Worm (Caenorhabditis elegans) whole organism, L4 larva: ENCODE measurements around the gene srh-218.
A peak's percentile ranks its signal among the peaks of the same experiment; 100 is the strongest.

ENCODE experiments used
- F44E2.7 ChIP-seq: fragments of 200-800 bp; sonication (Bioruptor generic); IDR thresholded peaks from 2 replicates; pipeline ENCODE4 v2.1.2; 2022; ENCODE audit warnings: missing genetic modification characterization, missing compliant biosample characterization
- T20F7.1 ChIP-seq: fragments of 200-800 bp; sonication (Bioruptor generic); optimal IDR thresholded peaks from 2 replicates; lab custom pipeline; 2018; ENCODE audit warnings: mild to moderate bottlenecking, missing genetic modification characterization, missing compliant biosample characterization
- T26A8.4 ChIP-seq: fragments of 200-800 bp; sonication (Bioruptor generic); IDR thresholded peaks from 2 replicates; pipeline ENCODE4 v1.3.6; 2022; ENCODE audit warnings: missing genetic modification characterization, missing compliant biosample characterization
- Y5F2A.4 ChIP-seq: fragments of 200-800 bp; sonication (Bioruptor generic); optimal IDR thresholded peaks from 2 replicates; lab custom pipeline; 2018; ENCODE audit warnings: mild to moderate bottlenecking, missing genetic modification characterization, missing compliant biosample characterization
- aly-2 ChIP-seq: sonication (generic microtip); optimal IDR thresholded peaks from 2 replicates; lab custom pipeline; 2018; ENCODE audit warnings: missing biosample characterization, missing genetic modification characterization
- arid-1 ChIP-seq: fragments of 200-800 bp; sonication (Bioruptor generic); conservative IDR thresholded peaks from 2 replicates; pipeline ENCODE4 v1.3.6; 2022; ENCODE audit warnings: missing genetic modification reagents, missing genetic modification characterization, missing compliant biosample characterization
- attf-4 ChIP-seq: sonication (generic microtip); optimal IDR thresholded peaks from 3 replicates; lab custom pipeline; 2017; ENCODE audit warnings: missing biosample characterization, missing genetic modification characterization
- ceh-32 ChIP-seq: sonication (generic microtip); optimal IDR thresholded peaks from 2 replicates; lab custom pipeline; 2016; ENCODE audit warnings: mild to moderate bottlenecking, missing genetic modification characterization, missing compliant biosample characterization; ENCODE audit not compliant: poor library complexity
- ceh-44 ChIP-seq: fragments of 200-800 bp; sonication (Bioruptor generic); IDR thresholded peaks from 2 replicates; pipeline ENCODE4 v1.3.6; 2022; ENCODE audit warnings: missing genetic modification reagents, missing genetic modification characterization, missing compliant biosample characterization
- ceh-62 ChIP-seq: sonication (generic microtip); optimal IDR thresholded peaks from 2 replicates; lab custom pipeline; 2017; ENCODE audit warnings: missing biosample characterization, missing genetic modification characterization
- cey-2 ChIP-seq: sonication (generic microtip); optimal IDR thresholded peaks from 3 replicates; lab custom pipeline; 2017; ENCODE audit warnings: missing genetic modification characterization, mild to moderate bottlenecking, missing compliant biosample characterization, antibody characterized with exemption, borderline replicate concordance; ENCODE audit not compliant: insufficient read depth
- dmd-9 ChIP-seq: fragments of 200-800 bp; sonication (Bioruptor generic); IDR thresholded peaks from 2 replicates; pipeline ENCODE4 v1.3.6; 2022; ENCODE audit warnings: missing genetic modification reagents, missing genetic modification characterization, missing compliant biosample characterization
- dve-1 ChIP-seq: sonication (generic microtip); optimal IDR thresholded peaks from 2 replicates; lab custom pipeline; 2017; ENCODE audit warnings: antibody characterized with exemption, mild to moderate bottlenecking, missing genetic modification characterization, missing compliant biosample characterization; ENCODE audit not compliant: insufficient read depth
- gei-8 ChIP-seq: fragments of 200-800 bp; sonication (Bioruptor generic); optimal IDR thresholded peaks from 2 replicates; lab custom pipeline; 2018; ENCODE audit warnings: mild to moderate bottlenecking, missing genetic modification characterization, missing compliant biosample characterization
- lin-1 ChIP-seq: fragments of 200-800 bp; sonication (Bioruptor generic); IDR thresholded peaks from 2 replicates; pipeline ENCODE4 v1.3.6; 2022; ENCODE audit warnings: missing genetic modification reagents, missing genetic modification characterization, missing compliant biosample characterization
- lin-13 ChIP-seq: fragments of 150-350 bp; optimal IDR thresholded peaks from 2 replicates; lab custom pipeline; 2014; ENCODE audit warnings: missing biosample characterization, missing genetic modification reagents, missing genetic modification characterization
- lin-15B ChIP-seq: fragments of 150-350 bp; sonication (generic microtip); optimal IDR thresholded peaks from 3 replicates; lab custom pipeline; 2014; ENCODE audit warnings: missing biosample characterization, missing genetic modification characterization
- lsy-2 ChIP-seq, 2 experiments: fragments of 150-350 bp in 1 of 2; sonication (generic microtip) in 1 of 2; optimal IDR thresholded peaks; 2 replicates each; lab custom pipeline; 2014 to 2017; ENCODE audit warnings: missing biosample characterization in 2 of 2, missing genetic modification characterization in 2 of 2
- madf-5 ChIP-seq, 2 experiments: fragments of 200-800 bp; sonication (Bioruptor generic); IDR thresholded peaks; 2 replicates each; pipeline ENCODE4 v1.3.6; 2022; ENCODE audit warnings: missing compliant biosample characterization in 2 of 2, missing genetic modification characterization in 2 of 2
- madf-9 ChIP-seq: fragments of 200-800 bp; sonication (Bioruptor generic); conservative IDR thresholded peaks from 2 replicates; pipeline ENCODE4 v1.3.6; 2022; ENCODE audit warnings: missing genetic modification reagents, missing genetic modification characterization, missing compliant biosample characterization
- mdt-29 ChIP-seq: fragments of 200-800 bp; sonication (Bioruptor generic); IDR thresholded peaks from 2 replicates; pipeline ENCODE4 v1.3.6; 2022; ENCODE audit warnings: missing genetic modification reagents, missing genetic modification characterization, missing compliant biosample characterization
- mep-1 ChIP-seq: fragments of 150-350 bp; sonication (generic microtip); optimal IDR thresholded peaks from 3 replicates; lab custom pipeline; 2014; ENCODE audit warnings: missing biosample characterization, missing genetic modification characterization
- mes-2 ChIP-seq: sonication (generic microtip); optimal IDR thresholded peaks from 2 replicates; lab custom pipeline; 2016; ENCODE audit warnings: missing genotype, mild to moderate bottlenecking, missing genetic modification characterization, missing compliant biosample characterization; ENCODE audit not compliant: poor library complexity, severe bottlenecking
- mxl-2 ChIP-seq: fragments of 200-800 bp; sonication (Bioruptor generic); conservative IDR thresholded peaks from 2 replicates; pipeline ENCODE4 v1.3.6; 2022; ENCODE audit warnings: missing genetic modification reagents, missing genetic modification characterization, missing compliant biosample characterization
- nhr-102 ChIP-seq: sonication (generic microtip); optimal IDR thresholded peaks from 2 replicates; lab custom pipeline; 2016; ENCODE audit warnings: mild to moderate bottlenecking, missing genetic modification characterization, moderate library complexity, missing compliant biosample characterization
- nhr-237 ChIP-seq: sonication (generic microtip); optimal IDR thresholded peaks from 2 replicates; lab custom pipeline; 2017; ENCODE audit warnings: missing biosample characterization, missing genetic modification characterization
- nhr-25 ChIP-seq: sonication (generic microtip); optimal IDR thresholded peaks from 2 replicates; lab custom pipeline; 2017; ENCODE audit warnings: missing genetic modification characterization, mild to moderate bottlenecking, missing compliant biosample characterization, antibody characterized with exemption, moderate library complexity, borderline replicate concordance; ENCODE audit not compliant: insufficient read depth
- nhr-28 ChIP-seq: fragments of 150-350 bp; optimal IDR thresholded peaks from 2 replicates; lab custom pipeline; 2014; ENCODE audit warnings: missing biosample characterization, missing genetic modification characterization
- nhr-41 ChIP-seq: fragments of 200-800 bp; sonication (Bioruptor generic); IDR thresholded peaks from 2 replicates; pipeline ENCODE4 v1.3.6; 2022; ENCODE audit warnings: missing genetic modification reagents, missing genetic modification characterization, missing compliant biosample characterization
- nhr-6 ChIP-seq: fragments of 150-350 bp; optimal IDR thresholded peaks from 2 replicates; lab custom pipeline; 2014; ENCODE audit warnings: missing biosample characterization, missing genetic modification characterization
- nhr-76 ChIP-seq: fragments of 150-350 bp; optimal IDR thresholded peaks from 2 replicates; lab custom pipeline; 2014; ENCODE audit warnings: missing biosample characterization, missing genetic modification characterization
- nhr-77 ChIP-seq: fragments of 150-350 bp; optimal IDR thresholded peaks from 2 replicates; lab custom pipeline; 2014; ENCODE audit warnings: missing biosample characterization, missing genetic modification characterization
- pha-4 ChIP-seq, 2 experiments: fragments of 150-350 bp in 1 of 2; fragments of 200-800 bp in 1 of 2; sonication (Bioruptor generic) in 1 of 2; IDR thresholded peaks in 1 of 2; optimal IDR thresholded peaks in 1 of 2; 2 replicates each; pipeline versions ENCODE4 v1.3.6 to Lab custom; 2014 to 2022; ENCODE audit warnings: missing genetic modification characterization in 2 of 2, missing genetic modification reagents in 2 of 2, missing biosample characterization in 1 of 2, missing compliant biosample characterization in 1 of 2
- php-3 ChIP-seq: fragments of 200-800 bp; sonication (Bioruptor generic); IDR thresholded peaks from 2 replicates; pipeline ENCODE4 v1.3.6; 2022; ENCODE audit warnings: missing genetic modification reagents, missing genetic modification characterization, missing compliant biosample characterization
- pqm-1 ChIP-seq: sonication (generic microtip); optimal IDR thresholded peaks from 2 replicates; lab custom pipeline; 2017; ENCODE audit warnings: missing biosample characterization, missing genetic modification characterization
- spr-1 ChIP-seq: sonication (generic microtip); optimal IDR thresholded peaks from 2 replicates; lab custom pipeline; 2016; ENCODE audit warnings: mild to moderate bottlenecking, missing genetic modification characterization, missing compliant biosample characterization
- spr-3 ChIP-seq: fragments of 200-800 bp; sonication (Bioruptor generic); optimal IDR thresholded peaks from 2 replicates; lab custom pipeline; 2018; ENCODE audit warnings: mild to moderate bottlenecking, missing genetic modification characterization, missing compliant biosample characterization
- tag-97 ChIP-seq: fragments of 200-800 bp; sonication (Bioruptor generic); IDR thresholded peaks from 2 replicates; pipeline ENCODE4 v1.3.6; 2022; ENCODE audit warnings: missing genetic modification characterization, missing compliant biosample characterization
- unc-62 ChIP-seq, 3 experiments: fragments of 150-350 bp in 1 of 3; sonication (generic microtip); optimal IDR thresholded peaks in 2 of 3; peaks in 1 of 3; 1 replicate in 1 of 3; 2 replicates in 2 of 3; lab custom pipeline; 2014 to 2017; ENCODE audit warnings: missing biosample characterization in 3 of 3, missing genetic modification characterization in 3 of 3, missing genetic modification reagents in 3 of 3, missing genotype in 1 of 3
- vab-7 ChIP-seq: fragments of 200-800 bp; sonication (Bioruptor generic); IDR thresholded peaks from 2 replicates; pipeline ENCODE4 v1.3.6; 2022; ENCODE audit warnings: missing genetic modification reagents, missing genetic modification characterization, missing compliant biosample characterization
- zag-1 ChIP-seq: fragments of 150-350 bp; optimal IDR thresholded peaks from 2 replicates; lab custom pipeline; 2014; ENCODE audit warnings: missing biosample characterization, missing genetic modification characterization
- zfp-2 ChIP-seq: sonication (generic microtip); optimal IDR thresholded peaks from 2 replicates; lab custom pipeline; 2016; ENCODE audit warnings: mild to moderate bottlenecking, missing genetic modification characterization, missing compliant biosample characterization
- zfp-3 ChIP-seq: fragments of 200-800 bp; sonication (Bioruptor generic); conservative IDR thresholded peaks from 2 replicates; pipeline ENCODE4 v1.3.6; 2022; ENCODE audit warnings: missing genetic modification reagents, missing genetic modification characterization, missing compliant biosample characterization
- ztf-7 ChIP-seq: fragments of 150-350 bp; optimal IDR thresholded peaks from 2 replicates; lab custom pipeline; 2014; ENCODE audit warnings: missing biosample characterization, missing genetic modification characterization

srh-218 gene

DNA sequence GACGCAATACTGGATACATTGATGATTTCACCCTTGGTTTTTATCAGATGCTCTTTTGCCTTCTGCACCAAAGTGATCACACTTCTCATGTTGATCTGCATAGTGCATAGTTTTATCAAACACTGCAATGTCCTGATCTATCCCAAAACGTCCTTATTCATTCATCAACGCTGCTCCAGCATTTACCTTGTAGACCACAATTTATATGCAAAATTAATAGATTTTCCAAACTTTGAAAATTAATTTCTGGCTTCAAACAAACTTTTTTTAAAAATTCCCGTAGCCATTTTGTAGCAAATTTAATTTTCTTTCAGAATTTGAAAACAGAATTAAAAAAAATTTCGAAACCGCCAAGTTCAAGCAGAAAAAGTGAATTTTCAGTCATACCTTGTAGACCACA lies 9.2 kb upstream of the srh-218 start, which contains the start of gene C06B8.3:
TSS of gene C06B8.3 (minus strand) at position 101 of the 400 bp plus-strand sequence.
- TF ChIP-seq unc-62 (GFP tag; optimal IDR thresholded peaks at IDR 0.05 in 1 of 2; lab: Kevin White, UChicago): no peak
- TF ChIP-seq unc-62 (tag; optimal IDR thresholded peaks at IDR 0.05; lab: Kevin White, UChicago): no peak
- no peak for TF ChIP-seq arid-1 (GFP tag; lab: Robert Waterston, UW)
- TF ChIP-seq nhr-41 (GFP tag; lab: Robert Waterston, UW): no peak
- TF ChIP-seq nhr-77: no peak
- no peak for TF ChIP-seq mxl-2 (GFP tag; lab: Robert Waterston, UW)
- TF ChIP-seq dve-1: no peak
- no peak for TF ChIP-seq mep-1 (tag; lab: Kevin White, UChicago)
- no peak for TF ChIP-seq vab-7
- no peak for TF ChIP-seq spr-3 (GFP tag; lab: Kevin White, UChicago)

DNA sequence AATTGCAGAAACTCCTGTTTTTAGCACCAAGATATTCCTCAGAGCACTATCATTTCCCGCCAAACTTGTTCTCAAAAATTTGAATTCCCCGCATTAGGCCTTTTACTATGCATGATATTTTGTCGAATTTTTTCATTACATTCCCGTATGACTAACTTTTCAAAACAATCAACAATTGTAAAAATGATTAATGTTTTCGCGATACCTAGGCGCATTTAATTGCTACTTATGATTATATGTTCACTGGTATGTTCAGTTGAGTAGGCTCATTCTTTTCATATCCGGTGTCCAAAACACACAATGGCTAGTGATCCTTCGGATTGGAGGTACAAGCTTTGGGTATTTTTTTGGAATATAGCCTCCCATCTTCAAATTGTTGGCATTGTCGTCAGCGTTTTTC lies 6.0 kb upstream of the srh-218 start, which contains the start of gene srw-21:
TSS of gene srw-21 (plus strand) at position 301 of the 400 bp plus-strand sequence.
- TF ChIP-seq spr-1 (no peak), mdt-29 (GFP tag; lab: Robert Waterston, UW) (no peak), T26A8.4 (GFP tag; lab: Robert Waterston, UW) (no peak), F44E2.7 (no peak), nhr-25 (no peak), nhr-76 (tag; lab: Kevin White, UChicago) (no peak), nhr-237 (tag; lab: Kevin White, UChicago) (no peak), madf-9 (GFP tag; lab: Robert Waterston, UW) (no peak), Y5F2A.4 (GFP tag; lab: Kevin White, UChicago) (no peak)
- TF ChIP-seq, all 104 proteins: peak for 0

ce11 chrV:15492518-15492917 lies 1.3 kb upstream of the srh-218 start, which contains the start of gene str-264:
Gene str-264, minus strand, starts transcription at chrV:15492618.
- TF ChIP-seq ceh-32 (tag; lab: Kevin White, UChicago) (no peak), T20F7.1 (GFP tag; lab: Kevin White, UChicago) (no peak), ztf-7 (tag; lab: Kevin White, UChicago) (no peak), nhr-6 (tag; lab: Kevin White, UChicago) (no peak), zfp-2 (tag; lab: Kevin White, UChicago) (no peak), tag-97 (GFP tag; lab: Robert Waterston, UW) (no peak), dmd-9 (GFP tag; lab: Robert Waterston, UW) (no peak), nhr-77 (no peak), gei-8 (GFP tag; lab: Kevin White, UChicago) (no peak), lsy-2 (tag; optimal IDR thresholded peaks at IDR 0.05; lab: Kevin White, UChicago) (no peak), mes-2 (no peak), php-3 (GFP tag; lab: Robert Waterston, UW) (no peak), zfp-3 (GFP tag; lab: Robert Waterston, UW) (no peak), zag-1 (no peak), pqm-1 (tag; lab: Kevin White, UChicago) (no peak)

ce11 chrV:15495169-15495568 lies 1.4 kb downstream of the srh-218 start, which contains the start of gene srh-219:
Gene srh-219, plus strand, starts transcription at chrV:15495469.
- no peak for TF ChIP-seq nhr-6 (tag; lab: Kevin White, UChicago)

- peak; percentile 82 for TF ChIP-seq nhr-28
- TF ChIP-seq lin-15B (tag; lab: Kevin White, UChicago): no peak
- no peak for TF ChIP-seq nhr-76 (tag; lab: Kevin White, UChicago)
- no peak for TF ChIP-seq cey-2
- TF ChIP-seq lin-1 (GFP tag; lab: Robert Waterston, UW): no peak
- TF ChIP-seq attf-4: no peak
- TF ChIP-seq T20F7.1 (GFP tag; lab: Kevin White, UChicago): no peak
- TF ChIP-seq ceh-44 (GFP tag; lab: Robert Waterston, UW): no peak
- TF ChIP-seq madf-5 (GFP tag; IDR thresholded peaks at IDR 0.05; lab: Robert Waterston, UW): no peak
- TF ChIP-seq aly-2 (tag; lab: Kevin White, UChicago): no peak
- no peak for TF ChIP-seq F44E2.7
- TF ChIP-seq nhr-102 (tag; lab: Kevin White, UChicago): no peak
- TF ChIP-seq lin-13 (GFP tag; lab: Kevin White, UChicago): no peak
- no peak for TF ChIP-seq pha-4 (GFP tag; IDR thresholded peaks at IDR 0.05; lab: Robert Waterston, UW)
- peak; percentile 96 for TF ChIP-seq pha-4 (tag; optimal IDR thresholded peaks at IDR 0.05; lab: Kevin White, UChicago)
- no peak for TF ChIP-seq ceh-62 (tag; lab: Kevin White, UChicago)
Observed at ce11 chrV:15497731-15498130, 4.0 kb downstream of the srh-218 start.
